Fruit fly (Drosophila melanogaster): ENCODE data around the gene CG12541.

DNA sequence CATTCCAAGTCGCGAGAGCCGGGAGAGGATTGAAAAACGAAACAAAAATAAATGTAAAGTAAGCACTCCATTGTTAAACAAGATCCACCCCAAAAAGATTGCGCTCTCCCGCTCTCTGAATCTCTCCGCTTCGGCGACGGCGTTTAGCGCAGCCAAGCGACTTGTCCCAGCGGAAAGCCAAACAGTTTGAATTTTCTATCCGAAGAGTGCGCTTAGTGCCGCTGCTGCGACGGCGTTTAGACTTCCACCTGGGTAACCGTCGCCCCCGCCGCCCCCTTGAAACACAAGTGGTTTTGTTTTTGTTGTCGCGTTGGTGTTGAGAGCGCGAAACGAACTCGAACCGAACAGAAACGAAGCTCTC, 67.4 kb downstream of the CG12541 start, which contains the start of gene Inx2:
- no peak for TF ChIP-seq CG8478 (optimal IDR thresholded peaks at IDR 0.05)
- no peak for TF ChIP-seq CTCF (optimal IDR thresholded peaks at IDR 0.05)

Data from S2 (cell line).